Worm (Caenorhabditis elegans): ENCODE data around the gene F38A5.8.
A peak's percentile ranks its signal among the peaks of the same experiment; 100 is the strongest.

The F38A5.8 gene

DNA sequence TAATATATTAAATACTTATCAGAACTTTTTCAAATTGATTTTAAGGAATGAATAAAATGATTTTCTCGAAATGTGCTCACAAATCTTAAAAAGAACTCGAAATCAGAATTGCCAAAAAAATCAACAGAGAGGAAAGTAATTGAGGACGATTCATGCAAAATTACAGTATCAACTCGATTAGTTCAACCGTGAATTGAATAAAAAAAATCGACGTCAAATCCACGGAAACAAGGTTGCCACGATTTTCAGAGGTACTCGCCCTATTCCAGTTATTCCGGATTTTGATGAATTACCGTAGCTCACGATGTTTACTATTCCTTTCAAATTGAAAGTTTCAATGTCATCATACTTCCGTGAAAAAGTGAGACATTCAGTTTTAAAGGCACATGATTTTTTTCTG lies 2.8 kb downstream of the F38A5.8 start, which contains the start of gene F15B10.3:
F15B10.3 (plus strand) TSS at position 301 of the 400 bp plus-strand sequence.
- no peak for TF ChIP-seq W03F9.2 (tag; optimal IDR thresholded peaks at IDR 0.05)
- no peak for TF ChIP-seq dao-5 (tag; optimal IDR thresholded peaks at IDR 0.05)
- no peak for TF ChIP-seq him-1 (tag; optimal IDR thresholded peaks at IDR 0.05)

ce11 chrIV:6603549-6603948 lies 4.0 kb downstream of the F38A5.8 start:
- TF ChIP-seq him-1 (tag; optimal IDR thresholded peaks at IDR 0.05) = no peak

- TF ChIP-seq him-1 (tag; optimal IDR thresholded peaks at IDR 0.05) (no peak), W03F9.2 (tag; optimal IDR thresholded peaks at IDR 0.05) (no peak), dao-5 (tag; optimal IDR thresholded peaks at IDR 0.05) (no peak)
These were observed 6.3 kb downstream of the F38A5.8 start, which contains the start of gene nstp-2 for ce11 chrIV:6605863-6606262. Gene nstp-2, minus strand, starts transcription at chrIV:6606188.

DNA sequence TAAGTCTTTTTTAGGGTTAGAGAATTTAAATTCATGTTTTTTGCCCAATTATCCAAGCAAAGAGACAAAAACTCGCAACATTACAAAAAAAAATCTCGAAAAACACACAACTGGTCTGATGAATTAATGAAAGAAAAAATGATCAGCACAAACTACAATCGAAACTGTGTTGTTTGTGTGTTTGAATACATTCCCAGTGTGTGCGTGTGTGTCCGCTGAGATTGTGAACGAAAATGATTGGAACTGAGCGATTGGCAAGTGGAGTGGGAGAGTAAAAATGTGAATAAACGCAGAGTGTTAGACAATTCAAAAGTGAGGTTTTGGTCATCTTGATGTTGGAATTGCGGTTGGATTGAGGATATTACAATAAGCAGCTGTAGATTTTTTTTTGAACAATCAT lies 7.0 kb downstream of the F38A5.8 start:
- no peak for TF ChIP-seq dao-5 (tag; optimal IDR thresholded peaks at IDR 0.05)
- TF ChIP-seq W03F9.2 (tag; optimal IDR thresholded peaks at IDR 0.05) = no peak
- no peak for TF ChIP-seq him-1 (tag; optimal IDR thresholded peaks at IDR 0.05)

ce11 chrIV:6607059-6607458 lies 7.5 kb downstream of the F38A5.8 start:
- TF ChIP-seq dao-5 (tag; optimal IDR thresholded peaks at IDR 0.05) = no peak

ce11 chrIV:6613296-6613695 lies 13.7 kb downstream of the F38A5.8 start, which contains the start of gene drh-1:
Gene drh-1, minus strand, starts transcription at chrIV:6613353.
- TF ChIP-seq W03F9.2 (tag; optimal IDR thresholded peaks at IDR 0.05) (peak; percentile 16), him-1 (tag; optimal IDR thresholded peaks at IDR 0.05) (no peak), dao-5 (tag; optimal IDR thresholded peaks at IDR 0.05) (no peak)

ce11 chrIV:6618607-6619006 lies 19.1 kb downstream of the F38A5.8 start:
- TF ChIP-seq dao-5 (tag; optimal IDR thresholded peaks at IDR 0.05) = no peak
- peak; percentile 37 for TF ChIP-seq W03F9.2 (tag; optimal IDR thresholded peaks at IDR 0.05)

DNA sequence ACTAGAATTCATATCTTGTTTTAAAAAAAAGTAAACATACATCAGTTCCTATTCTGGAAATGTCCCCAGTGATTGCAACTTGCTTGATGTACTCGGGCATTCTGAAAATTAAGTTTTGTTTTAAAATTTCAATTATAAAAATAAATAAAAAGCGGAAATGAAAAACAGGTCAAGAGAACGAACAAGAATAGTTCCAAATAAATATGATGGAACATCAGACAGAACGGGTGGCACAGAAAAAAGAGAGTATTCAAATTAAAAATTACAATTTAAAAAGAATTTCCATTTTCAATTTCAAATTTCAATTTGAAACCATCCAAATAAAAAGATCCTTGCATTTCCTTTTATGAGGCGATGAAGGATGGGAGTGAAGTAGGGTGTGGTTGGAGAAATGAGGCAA lies 21.7 kb downstream of the F38A5.8 start, which contains the start of gene C01B10.3:
C01B10.3 (minus strand) TSS at position 101 of the 400 bp plus-strand sequence.
- no peak for TF ChIP-seq dao-5 (tag; optimal IDR thresholded peaks at IDR 0.05)
- TF ChIP-seq him-1 (tag; optimal IDR thresholded peaks at IDR 0.05) = no peak
- no peak for TF ChIP-seq W03F9.2 (tag; optimal IDR thresholded peaks at IDR 0.05)

DNA sequence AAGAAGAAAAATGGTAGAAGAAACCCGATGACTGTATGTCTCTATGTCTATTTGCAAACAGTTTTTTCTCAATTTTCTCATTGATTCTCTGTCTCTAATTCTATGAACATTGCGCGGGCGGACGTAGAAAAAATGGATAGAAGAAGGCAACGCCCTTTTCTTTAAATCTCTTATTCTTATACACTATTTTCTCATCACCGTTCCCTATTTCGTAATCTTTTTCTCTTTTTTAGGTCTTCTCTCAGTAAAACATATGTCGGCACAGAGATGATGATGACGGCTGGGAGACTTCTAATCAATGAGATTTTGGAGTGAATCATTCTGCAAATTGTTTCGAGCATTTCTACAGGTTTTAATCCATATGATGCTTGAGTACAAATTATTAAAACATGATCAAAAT lies 22.6 kb downstream of the F38A5.8 start:
- no peak for TF ChIP-seq him-1 (tag; optimal IDR thresholded peaks at IDR 0.05)

DNA sequence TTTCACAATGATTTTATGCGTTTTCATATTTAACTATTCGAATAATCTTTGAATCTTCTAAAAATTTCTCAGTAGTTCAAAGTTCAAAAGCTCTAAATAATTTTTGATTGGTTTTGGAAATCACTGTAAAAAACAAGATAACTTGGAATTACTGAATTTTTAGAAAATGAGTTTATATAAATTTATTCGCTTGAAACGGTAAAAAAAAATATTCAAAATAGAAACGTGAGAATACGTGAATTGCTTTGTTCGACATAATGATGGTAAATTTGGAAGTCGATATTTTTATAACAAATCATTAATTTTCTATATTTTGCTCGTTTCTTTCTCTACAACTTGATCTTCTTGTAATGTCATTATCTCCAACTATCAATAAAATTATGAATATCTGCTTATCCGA lies 23.8 kb downstream of the F38A5.8 start, which contains the start of gene C01B10.44:
C01B10.44 (plus strand) TSS at position 301 of the 400 bp plus-strand sequence.
- TF ChIP-seq him-1 (tag; optimal IDR thresholded peaks at IDR 0.05) = no peak
- TF ChIP-seq dao-5 (tag; optimal IDR thresholded peaks at IDR 0.05) = no peak
- no peak for TF ChIP-seq W03F9.2 (tag; optimal IDR thresholded peaks at IDR 0.05)

ce11 chrIV:6627798-6628197 lies 28.3 kb downstream of the F38A5.8 start, which contains the start of gene cest-5.2:
Gene cest-5.2, minus strand, starts transcription at chrIV:6627925.
- TF ChIP-seq him-1 (tag; optimal IDR thresholded peaks at IDR 0.05) (no peak), dao-5 (tag; optimal IDR thresholded peaks at IDR 0.05) (no peak)

ce11 chrIV:6631704-6632272 lies 32.2 kb downstream of the F38A5.8 start, which contains the start of the genes cest-5.1 and C01B10.9:
Gene cest-5.1, minus strand, starts transcription at chrIV:6631754.
Gene C01B10.9, plus strand, starts transcription at chrIV:6632222.
- no peak for TF ChIP-seq him-1 (tag; optimal IDR thresholded peaks at IDR 0.05)
- no peak for TF ChIP-seq dao-5 (tag; optimal IDR thresholded peaks at IDR 0.05)
- peak; percentile 73 for TF ChIP-seq W03F9.2 (tag; optimal IDR thresholded peaks at IDR 0.05)

- TF ChIP-seq him-1 (tag; optimal IDR thresholded peaks at IDR 0.05) = no peak
These were observed 35.2 kb downstream of the F38A5.8 start, which contains the start of gene metl-13 for ce11 chrIV:6634789-6635188. Gene metl-13, plus strand, starts transcription at chrIV:6635089.

ce11 chrIV:6638256-6638655 lies 38.7 kb downstream of the F38A5.8 start, which contains the start of gene C01B10.7:
Gene C01B10.7, plus strand, starts transcription at chrIV:6638556.
- TF ChIP-seq W03F9.2 (tag; optimal IDR thresholded peaks at IDR 0.05) (no peak), dao-5 (tag; optimal IDR thresholded peaks at IDR 0.05) (no peak), him-1 (tag; optimal IDR thresholded peaks at IDR 0.05) (no peak)

DNA sequence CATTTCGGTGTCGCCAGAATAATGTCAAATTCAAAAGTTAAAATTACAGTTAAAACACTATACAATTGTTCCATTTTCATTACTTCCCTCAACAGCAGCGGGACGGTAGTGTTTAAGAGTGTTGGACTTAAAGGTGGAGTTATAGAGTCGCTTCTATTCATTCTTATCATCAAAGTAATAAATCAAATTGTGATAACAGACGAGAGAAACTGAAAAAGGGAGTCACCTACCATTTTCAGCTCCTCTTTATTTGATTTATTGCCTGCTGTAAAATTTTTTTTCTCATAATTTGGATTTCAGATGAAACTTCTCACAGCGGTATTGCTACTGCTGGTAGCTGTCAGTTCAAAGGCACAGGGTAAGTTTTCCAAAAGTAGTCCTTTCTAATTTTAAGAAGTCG lies 40.3 kb downstream of the F38A5.8 start, which contains the start of gene C01B10.6:
C01B10.6 (plus strand) TSS at position 301 of the 400 bp plus-strand sequence.
- TF ChIP-seq dao-5 (tag; optimal IDR thresholded peaks at IDR 0.05) (no peak), him-1 (tag; optimal IDR thresholded peaks at IDR 0.05) (no peak), W03F9.2 (tag; optimal IDR thresholded peaks at IDR 0.05) (no peak)

All from whole organism, L4/young adult.